Worm (Caenorhabditis elegans) whole organism, midembryonic: ENCODE data around the gene isw-1.

Source experiments
- T22C8.4 ChIP-seq: fragments of 200-800 bp; sonication (Bioruptor generic); IDR thresholded peaks from 2 replicates; pipeline ENCODE4 v1.3.6; 2022; ENCODE audit warnings: missing genetic modification characterization, missing compliant biosample characterization
- cog-1 ChIP-seq: sonication (generic microtip); optimal IDR thresholded peaks from 2 replicates; lab custom pipeline; 2016; ENCODE audit warnings: missing genetic modification characterization, missing compliant biosample characterization
- flt-1 ChIP-seq: fragments of 200-800 bp; sonication (Bioruptor generic); IDR thresholded peaks from 2 replicates; pipeline ENCODE4 v1.3.6; 2022; ENCODE audit warnings: missing genetic modification characterization, missing compliant biosample characterization
- med-1 ChIP-seq: sonication (generic microtip); optimal IDR thresholded peaks from 2 replicates; lab custom pipeline; 2017; ENCODE audit warnings: missing genetic modification characterization, mild to moderate bottlenecking, missing compliant biosample characterization, antibody characterized with exemption, missing genetic modification reagents; ENCODE audit not compliant: insufficient read depth
- ref-1 ChIP-seq: fragments of 200-800 bp; sonication (Bioruptor generic); conservative IDR thresholded peaks from 2 replicates; pipeline ENCODE4 v1.3.6; 2022; ENCODE audit warnings: missing genetic modification reagents, missing genetic modification characterization, missing compliant biosample characterization
- tab-1 ChIP-seq: fragments of 200-800 bp; sonication (Bioruptor generic); IDR thresholded peaks from 2 replicates; pipeline ENCODE4 v1.3.6; 2022; ENCODE audit warnings: missing genetic modification characterization, missing compliant biosample characterization
- ztf-23 ChIP-seq: fragments of 200-800 bp; sonication (Bioruptor generic); IDR thresholded peaks from 2 replicates; pipeline ENCODE4 v1.3.6; 2022; ENCODE audit warnings: missing genetic modification reagents, missing genetic modification characterization, missing compliant biosample characterization

ce11 chrIII:6670737-6671242 is 39.1 kb downstream of the isw-1 start:
- TF ChIP-seq ztf-23 (GFP tag; lab: Robert Waterston, UW) (no peak), flt-1 (GFP tag; lab: Robert Waterston, UW) (no peak), T22C8.4 (GFP tag; lab: Robert Waterston, UW) (no peak), cog-1 (tag; lab: Kevin White, UChicago) (no peak), tab-1 (GFP tag; lab: Robert Waterston, UW) (no peak), ref-1 (GFP tag; lab: Robert Waterston, UW) (no peak), med-1 (GFP tag; lab: Kevin White, UChicago) (no peak)
